Fruit fly (Drosophila melanogaster) whole organism, embryonic: ENCODE results near the gene CG34265.

Source experiments
- ATbp ChIP-seq: fragments of 200-800 bp; sonication (Bioruptor generic); optimal IDR thresholded peaks from 2 replicates; lab custom pipeline; 2017; ENCODE audit warnings: missing biosample characterization, mild to moderate bottlenecking, missing genetic modification characterization, missing genetic modification reagents
- Abd-B ChIP-seq: fragments of 200-800 bp; sonication (Bioruptor generic); optimal IDR thresholded peaks from 2 replicates; lab custom pipeline; 2018; ENCODE audit warnings: missing biosample characterization, mild to moderate bottlenecking, missing genetic modification characterization, moderate library complexity
- Asciz ChIP-seq: fragments of 200-800 bp; sonication (Bioruptor generic); optimal IDR thresholded peaks from 2 replicates; lab custom pipeline; 2017; ENCODE audit warnings: missing biosample characterization, mild to moderate bottlenecking, missing genetic modification characterization, missing genetic modification reagents
- Atf6 ChIP-seq: fragments of 200-800 bp; sonication (Bioruptor generic); IDR thresholded peaks from 2 replicates; pipeline ENCODE4 v1.3.6; 2022; ENCODE audit warnings: missing biosample characterization, missing genetic modification characterization
- CG10321 ChIP-seq: fragments of 200-800 bp; sonication (Bioruptor generic); IDR thresholded peaks from 2 replicates; pipeline ENCODE4 v1.3.6; 2022; ENCODE audit warnings: missing biosample characterization, missing genetic modification characterization
- CG10431 ChIP-seq: fragments of 200-800 bp; sonication (Bioruptor generic); optimal IDR thresholded peaks from 3 replicates; lab custom pipeline; 2018; ENCODE audit warnings: missing biosample characterization, mild to moderate bottlenecking, missing genetic modification characterization
- CG11085 ChIP-seq: fragments of 200-800 bp; sonication (Bioruptor generic); IDR thresholded peaks from 2 replicates; pipeline ENCODE4 v1.3.6; 2022; ENCODE audit warnings: missing biosample characterization, missing genetic modification characterization
- CG11504 ChIP-seq: fragments of 200-800 bp; sonication (Bioruptor generic); optimal IDR thresholded peaks from 3 replicates; lab custom pipeline; 2019; ENCODE audit warnings: missing biosample characterization, mild to moderate bottlenecking, missing genetic modification characterization, moderate library complexity
- CG14050 ChIP-seq: fragments of 200-800 bp; sonication (Bioruptor generic); IDR thresholded peaks from 3 replicates; pipeline ENCODE4 v1.3.6; 2022; ENCODE audit warnings: missing biosample characterization, missing genetic modification characterization
- CG15696 ChIP-seq: fragments of 200-800 bp; sonication (Bioruptor generic); optimal IDR thresholded peaks from 2 replicates; lab custom pipeline; 2019; ENCODE audit warnings: missing biosample characterization, mild to moderate bottlenecking, missing genetic modification characterization, moderate library complexity
- CG1602 ChIP-seq: fragments of 200-800 bp; sonication (Bioruptor generic); optimal IDR thresholded peaks from 3 replicates; lab custom pipeline; 2016; ENCODE audit warnings: missing biosample characterization, missing genetic modification characterization
- CG18619 ChIP-seq: fragments of 200-800 bp; sonication (Bioruptor generic); optimal IDR thresholded peaks from 3 replicates; lab custom pipeline; 2017; ENCODE audit warnings: missing biosample characterization, mild to moderate bottlenecking, missing genetic modification characterization
- CG2199 ChIP-seq: fragments of 200-800 bp; sonication (Bioruptor generic); IDR thresholded peaks from 3 replicates; pipeline ENCODE4 v1.3.6; 2022; ENCODE audit warnings: missing biosample characterization, missing genetic modification characterization
- CG34376 ChIP-seq: fragments of 200-800 bp; sonication (Bioruptor generic); optimal IDR thresholded peaks from 2 replicates; lab custom pipeline; 2018; ENCODE audit warnings: missing biosample characterization, mild to moderate bottlenecking, missing genetic modification characterization
- CG3726 ChIP-seq: fragments of 200-800 bp; sonication (Bioruptor generic); IDR thresholded peaks from 3 replicates; pipeline ENCODE4, ENCODE4 v1.3.6; 2022; ENCODE audit warnings: missing biosample characterization, missing genetic modification characterization
- CG4820 ChIP-seq: fragments of 200-800 bp; sonication (Bioruptor generic); optimal IDR thresholded peaks from 3 replicates; lab custom pipeline; 2016; ENCODE audit warnings: missing biosample characterization, missing genetic modification characterization
- CG5245 ChIP-seq: fragments of 200-800 bp; sonication (Bioruptor generic); optimal IDR thresholded peaks from 3 replicates; lab custom pipeline; 2016; ENCODE audit warnings: missing biosample characterization, missing genetic modification characterization
- CG5953 ChIP-seq: fragments of 200-800 bp; sonication (Bioruptor generic); IDR thresholded peaks from 2 replicates; pipeline ENCODE4 v1.3.6; 2022; ENCODE audit warnings: missing biosample characterization, missing genetic modification characterization
- CG6689 ChIP-seq: fragments of 200-800 bp; sonication (Bioruptor generic); IDR thresholded peaks from 2 replicates; pipeline ENCODE4 v1.3.6; 2022; ENCODE audit warnings: missing biosample characterization, missing genetic modification characterization
- CG7987 ChIP-seq: fragments of 200-800 bp; sonication (Bioruptor generic); optimal IDR thresholded peaks from 2 replicates; lab custom pipeline; 2018; ENCODE audit warnings: missing biosample characterization, mild to moderate bottlenecking, missing genetic modification characterization, moderate library complexity
- CG8765 ChIP-seq: fragments of 200-800 bp; sonication (Bioruptor generic); IDR thresholded peaks from 2 replicates; pipeline ENCODE4 v1.3.6; 2022; ENCODE audit warnings: missing biosample characterization, missing genetic modification characterization
- CG9727 ChIP-seq: fragments of 200-800 bp; sonication (Bioruptor generic); optimal IDR thresholded peaks from 3 replicates; lab custom pipeline; 2017; ENCODE audit warnings: missing biosample characterization, mild to moderate bottlenecking, missing genetic modification characterization
- CHES-1-like ChIP-seq: fragments of 200-800 bp; sonication (Bioruptor generic); optimal IDR thresholded peaks from 2 replicates; lab custom pipeline; 2016; ENCODE audit warnings: missing biosample characterization, missing genetic modification characterization
- Dek ChIP-seq: fragments of 200-800 bp; sonication (Bioruptor generic); optimal IDR thresholded peaks from 3 replicates; lab custom pipeline; 2019; ENCODE audit warnings: missing biosample characterization, mild to moderate bottlenecking, missing genetic modification characterization, moderate library complexity
- Dref ChIP-seq: fragments of 200-800 bp; sonication (Bioruptor generic); IDR thresholded peaks from 2 replicates; pipeline ENCODE4 v1.3.6; 2022; ENCODE audit warnings: missing biosample characterization, missing genetic modification characterization
- Eip74EF ChIP-seq, 2 experiments: fragments of 200-800 bp in 1 of 2; fragments of >200 bp in 1 of 2; sonication (Bioruptor generic) in 1 of 2; optimal IDR thresholded peaks; 2 replicates each; lab custom pipeline; 2017 to 2019; ENCODE audit warnings: missing biosample characterization in 2 of 2, missing genetic modification characterization in 2 of 2, mild to moderate bottlenecking in 1 of 2, moderate library complexity in 1 of 2
- Ets97D ChIP-seq: fragments of 200-800 bp; sonication (Bioruptor generic); optimal IDR thresholded peaks from 3 replicates; lab custom pipeline; 2016; ENCODE audit warnings: missing biosample characterization, missing genetic modification characterization
- Gsc ChIP-seq: fragments of 200-800 bp; sonication (Bioruptor generic); IDR thresholded peaks from 2 replicates; pipeline ENCODE4 v1.3.6; 2022; ENCODE audit warnings: missing biosample characterization, missing genetic modification characterization
- HLH54F ChIP-seq: fragments of 200-800 bp; sonication (Bioruptor generic); optimal IDR thresholded peaks from 3 replicates; lab custom pipeline; 2016; ENCODE audit warnings: missing biosample characterization, missing genetic modification characterization
- Nf-YB ChIP-seq: fragments of 200-800 bp; sonication (Bioruptor generic); optimal IDR thresholded peaks from 3 replicates; lab custom pipeline; 2019; ENCODE audit warnings: missing biosample characterization, mild to moderate bottlenecking, missing genetic modification characterization, moderate library complexity
- Sox102F ChIP-seq: fragments of 200-800 bp; sonication (Bioruptor generic); optimal IDR thresholded peaks from 2 replicates; lab custom pipeline; 2018; ENCODE audit warnings: missing biosample characterization, mild to moderate bottlenecking, missing genetic modification characterization, moderate library complexity
- Spps ChIP-seq: fragments of 200-800 bp; sonication (Bioruptor generic); optimal IDR thresholded peaks from 2 replicates; lab custom pipeline; 2018; ENCODE audit warnings: missing biosample characterization, mild to moderate bottlenecking, missing genetic modification characterization
- Ssrp ChIP-seq: fragments of 200-800 bp; sonication (Bioruptor generic); optimal IDR thresholded peaks from 2 replicates; lab custom pipeline; 2018; ENCODE audit warnings: missing biosample characterization, mild to moderate bottlenecking, missing genetic modification characterization, moderate library complexity
- br ChIP-seq: fragments of >200 bp; optimal IDR thresholded peaks from 2 replicates; lab custom pipeline; 2017
- ftz-f1 ChIP-seq: fragments of 200-800 bp; sonication (Bioruptor generic); optimal IDR thresholded peaks from 2 replicates; lab custom pipeline; 2016; ENCODE audit warnings: missing biosample characterization, missing genetic modification characterization
- gce ChIP-seq: fragments of 200-800 bp; sonication (Bioruptor generic); IDR thresholded peaks from 3 replicates; pipeline ENCODE4 v1.3.6; 2022; ENCODE audit warnings: missing biosample characterization, missing genetic modification characterization
- gsb ChIP-seq: fragments of 200-800 bp; sonication (Bioruptor generic); IDR thresholded peaks from 2 replicates; pipeline ENCODE4 v1.3.6; 2022; ENCODE audit warnings: missing biosample characterization, missing genetic modification characterization
- gsb-n ChIP-seq: fragments of 200-800 bp; sonication (Bioruptor generic); optimal IDR thresholded peaks from 3 replicates; lab custom pipeline; 2018; ENCODE audit warnings: missing biosample characterization, mild to moderate bottlenecking, missing genetic modification characterization
- gt ChIP-seq: fragments of 200-800 bp; sonication (Bioruptor generic); IDR thresholded peaks from 2 replicates; pipeline ENCODE4 v1.3.6; 2022; ENCODE audit warnings: missing biosample characterization, missing genetic modification characterization
- lilli ChIP-seq: fragments of 200-800 bp; sonication (Bioruptor generic); optimal IDR thresholded peaks from 3 replicates; lab custom pipeline; 2016; ENCODE audit warnings: missing biosample characterization, missing genetic modification characterization
- nom ChIP-seq: fragments of 200-800 bp; sonication (Bioruptor generic); optimal IDR thresholded peaks from 2 replicates; lab custom pipeline; 2017; ENCODE audit warnings: missing biosample characterization, missing genetic modification characterization, mild to moderate bottlenecking, moderate library complexity, missing genetic modification reagents
- org-1 ChIP-seq: fragments of 200-800 bp; sonication (Bioruptor generic); optimal IDR thresholded peaks from 2 replicates; lab custom pipeline; 2017; ENCODE audit warnings: missing biosample characterization, missing genetic modification characterization
- phol ChIP-seq: fragments of 200-800 bp; sonication (Bioruptor generic); optimal IDR thresholded peaks from 3 replicates; lab custom pipeline; 2018; ENCODE audit warnings: missing biosample characterization, mild to moderate bottlenecking, missing genetic modification characterization, moderate library complexity
- pnt ChIP-seq: fragments of 200-800 bp; sonication (Bioruptor generic); optimal IDR thresholded peaks from 3 replicates; lab custom pipeline; 2016; ENCODE audit warnings: missing biosample characterization, missing genetic modification characterization
- psq ChIP-seq: fragments of 200-800 bp; sonication (Bioruptor generic); optimal IDR thresholded peaks from 2 replicates; lab custom pipeline; 2017; ENCODE audit warnings: missing biosample characterization, missing genetic modification characterization
- sisA ChIP-seq: fragments of 200-800 bp; sonication (Bioruptor generic); IDR thresholded peaks from 2 replicates; pipeline ENCODE4 v1.3.6; 2022; ENCODE audit warnings: missing biosample characterization, missing genetic modification characterization
- tgo ChIP-seq: fragments of 200-800 bp; sonication (Bioruptor generic); IDR thresholded peaks from 3 replicates; pipeline ENCODE4 v1.3.6; 2022; ENCODE audit warnings: missing biosample characterization, missing genetic modification characterization
- tio ChIP-seq: fragments of 200-800 bp; sonication (Bioruptor generic); optimal IDR thresholded peaks from 2 replicates; lab custom pipeline; 2017; ENCODE audit warnings: missing biosample characterization, missing genetic modification characterization, inconsistent platforms
- vfl ChIP-seq: fragments of 200-800 bp; sonication (Bioruptor generic); optimal IDR thresholded peaks from 2 replicates; lab custom pipeline; 2016; ENCODE audit warnings: missing biosample characterization, missing genetic modification characterization

The CG34265 gene

DNA sequence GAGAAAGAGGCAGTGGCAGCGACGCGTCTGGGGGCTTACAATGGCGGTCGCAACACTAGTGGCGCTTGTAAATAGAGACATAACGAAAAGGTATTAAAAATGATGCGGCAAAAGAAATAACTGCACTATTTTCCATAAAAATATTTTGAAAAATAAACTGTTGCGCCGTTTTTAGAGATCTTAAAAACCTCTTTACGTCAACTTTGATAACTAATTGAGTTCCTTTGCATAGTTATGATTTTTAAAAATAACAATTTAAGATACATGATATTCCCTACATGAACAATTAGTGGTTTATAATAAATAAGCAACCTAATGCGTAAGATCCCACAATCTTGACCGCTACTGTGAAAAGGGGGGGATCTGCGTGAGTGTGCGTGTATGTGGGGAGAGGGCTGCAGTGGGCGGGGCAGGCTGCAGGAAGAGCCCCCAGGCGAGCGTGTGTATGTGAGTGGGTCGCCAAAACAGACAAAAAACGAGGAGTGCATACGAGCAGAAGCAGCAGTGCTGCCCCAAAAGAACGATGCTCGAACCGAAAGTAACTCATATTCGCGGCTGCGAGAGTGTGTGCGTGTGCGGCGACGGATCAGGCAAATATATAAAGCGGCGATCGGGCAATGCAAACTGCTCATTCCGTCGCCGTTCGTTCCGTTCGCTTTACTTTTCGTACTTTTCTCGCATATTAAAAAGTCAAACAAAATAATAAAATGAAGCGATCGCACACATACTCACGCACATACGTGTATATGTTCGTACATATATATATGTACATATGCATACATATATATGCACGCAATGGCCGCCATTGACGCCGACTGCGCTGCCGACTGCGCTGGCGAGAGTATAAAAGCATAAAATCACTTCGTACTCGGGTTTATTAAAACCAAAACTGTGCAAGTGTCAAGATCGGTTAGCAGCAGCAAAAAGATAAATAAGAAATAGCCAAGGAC, 19.3 kb upstream of the CG34265 start (continued):
- no peak for TF ChIP-seq gsb
- no peak for TF ChIP-seq CG3726
- peak; percentile 16 for TF ChIP-seq pnt (GFP tag; lab: Kevin White, UChicago)
- peak; percentile 34 for TF ChIP-seq CG1602 (GFP tag; lab: Kevin White, UChicago)
- TF ChIP-seq Dek: no peak
- peak; percentile 37; the same call in 1 of the 2 replicates for TF ChIP-seq CG5953 (GFP tag; lab: Robert Waterston, UW)
- TF ChIP-seq CG9727 (GFP tag; lab: Kevin White, UChicago): peak; percentile 55
- no peak for TF ChIP-seq Spps (tag; lab: Kevin White, UChicago)
- no peak for TF ChIP-seq Ets97D (GFP tag; lab: Kevin White, UChicago)
- TF ChIP-seq Gsc: no peak
- TF ChIP-seq sisA (GFP tag; lab: Robert Waterston, UW): no peak
- TF ChIP-seq Sox102F (GFP tag; lab: Kevin White, UChicago): peak; percentile 68
- peak; percentile 41 for TF ChIP-seq CG6689
- TF ChIP-seq CG15696 (tag; lab: Kevin White, UChicago): no peak
- TF ChIP-seq CG11504 (tag; lab: Kevin White, UChicago): peak; percentile 70
- no peak for TF ChIP-seq Dref (GFP tag; lab: Robert Waterston, UW)
- TF ChIP-seq CG5245: peak; percentile 9
- no peak for TF ChIP-seq CG14050
- no peak for TF ChIP-seq psq (GFP tag; lab: Kevin White, UChicago)
- TF ChIP-seq tio (GFP tag; lab: Kevin White, UChicago): peak; percentile 71
- no peak for TF ChIP-seq CHES-1-like (GFP tag; lab: Kevin White, UChicago)
- TF ChIP-seq lilli (GFP tag; lab: Kevin White, UChicago): peak; percentile 55
- no peak for TF ChIP-seq CG10321 (GFP tag; lab: Robert Waterston, UW)
- TF ChIP-seq CG7987 (GFP tag; lab: Kevin White, UChicago): no peak
- TF ChIP-seq phol: peak; percentile 56
- peak; percentile 5 for TF ChIP-seq Nf-YB (GFP tag; lab: Kevin White, UChicago)
- TF ChIP-seq br (lab: Kevin White, UChicago): no peak
- no peak for TF ChIP-seq CG8765 (GFP tag; lab: Robert Waterston, UW)
- peak; percentile 45 for TF ChIP-seq CG18619 (GFP tag; lab: Kevin White, UChicago)
- TF ChIP-seq CG11085 (GFP tag; lab: Robert Waterston, UW): no peak
- 0 out of 3 replicates have a peak, but pooled peaks have one; percentile 31 for TF ChIP-seq tgo
- no peak for TF ChIP-seq org-1
- TF ChIP-seq vfl (GFP tag; lab: Kevin White, UChicago): no peak
- TF ChIP-seq gsb-n (tag; lab: Kevin White, UChicago): no peak
- no peak for TF ChIP-seq CG10431
- TF ChIP-seq CG4820 (GFP tag; lab: Kevin White, UChicago): peak; percentile 55
- TF ChIP-seq CG2199 (GFP tag; lab: Robert Waterston, UW): no peak
- TF ChIP-seq Asciz (GFP tag; lab: Kevin White, UChicago): peak; percentile 64
- no peak for TF ChIP-seq CG34376
- TF ChIP-seq gt (GFP tag; lab: Robert Waterston, UW): no peak
- TF ChIP-seq Eip74EF (GFP tag; optimal IDR thresholded peaks at IDR 0.05; lab: Kevin White, UChicago): no peak
- TF ChIP-seq nom (GFP tag; lab: Kevin White, UChicago): peak; percentile 95
- TF ChIP-seq ftz-f1: no peak
- peak; percentile 67 for TF ChIP-seq Ssrp (tag; lab: Kevin White, UChicago)
- no peak for TF ChIP-seq gce
- peak; percentile 35 for TF ChIP-seq ATbp (GFP tag; lab: Kevin White, UChicago)
- peak; percentile 23 for TF ChIP-seq HLH54F (GFP tag; lab: Kevin White, UChicago)
- TF ChIP-seq Atf6 (GFP tag; lab: Robert Waterston, UW): peak; percentile 33; the same call in 1 of the 2 replicates
- TF ChIP-seq Abd-B (GFP tag; lab: Kevin White, UChicago): peak; percentile 1
